Worm (Caenorhabditis elegans): ENCODE measurements around the gene nhr-100.

ce11 chrIV:9717844-9718243 lies 10.6 kb upstream of the nhr-100 start:
- TF ChIP-seq ztf-18 (tag; optimal IDR thresholded peaks at IDR 0.05) (no peak), ceh-27 (GFP tag; optimal IDR thresholded peaks at IDR 0.05) (no peak), K11D2.4 (GFP tag; IDR thresholded peaks at IDR 0.05) (no peak), unc-62 (GFP tag; optimal IDR thresholded peaks at IDR 0.05) (no peak), F49E8.2 (tag; optimal IDR thresholded peaks at IDR 0.05; ENCODE audit: insufficient read depth) (no peak), ztf-22 (GFP tag; optimal IDR thresholded peaks at IDR 0.05) (no peak), snpc-4 (GFP tag; optimal IDR thresholded peaks at IDR 0.05) (no peak), snpc-4 (tag; optimal IDR thresholded peaks at IDR 0.05) (no peak), mxl-1 (tag; optimal IDR thresholded peaks at IDR 0.05) (no peak), attf-3 (GFP tag; conservative IDR thresholded peaks at IDR 0.05) (no peak), sea-2 (GFP tag; IDR thresholded peaks at IDR 0.05) (no peak)
